Fruit fly (Drosophila melanogaster) whole organism, prepupa: Measurements from ENCODE around the gene Ama.

Experiments used
- CG10631 ChIP-seq: fragments of 200-800 bp; sonication (Bioruptor generic); optimal IDR thresholded peaks from 2 replicates; lab custom pipeline; 2016; ENCODE audit warnings: missing biosample characterization, missing genetic modification characterization
- CG10669 ChIP-seq: fragments of 200-800 bp; sonication (Bioruptor generic); optimal IDR thresholded peaks from 3 replicates; lab custom pipeline; 2018; ENCODE audit warnings: missing biosample characterization, mild to moderate bottlenecking, missing genetic modification characterization, moderate library complexity
- CG11762 ChIP-seq: fragments of 200-800 bp; sonication (Bioruptor generic); optimal IDR thresholded peaks from 3 replicates; lab custom pipeline; 2016; ENCODE audit warnings: missing biosample characterization, missing genetic modification characterization; ENCODE audit not compliant: insufficient read depth
- CG11902 ChIP-seq: fragments of 200-800 bp; sonication (Bioruptor generic); optimal IDR thresholded peaks from 3 replicates; lab custom pipeline; 2016; ENCODE audit warnings: missing biosample characterization, missing genetic modification characterization
- CG1621 ChIP-seq: fragments of 200-800 bp; sonication (Bioruptor generic); optimal IDR thresholded peaks from 3 replicates; lab custom pipeline; 2018; ENCODE audit warnings: missing biosample characterization, mild to moderate bottlenecking, missing genetic modification characterization
- CG16779 ChIP-seq: fragments of 200-800 bp; sonication (Bioruptor generic); optimal IDR thresholded peaks from 3 replicates; lab custom pipeline; 2017; ENCODE audit warnings: missing biosample characterization, mild to moderate bottlenecking, missing genetic modification characterization
- CG31627 ChIP-seq: fragments of 200-800 bp; sonication (Bioruptor generic); optimal IDR thresholded peaks from 3 replicates; lab custom pipeline; 2016; ENCODE audit warnings: missing biosample characterization, missing genetic modification characterization
- CG3919 ChIP-seq: fragments of 200-800 bp; sonication (Bioruptor generic); optimal IDR thresholded peaks from 3 replicates; lab custom pipeline; 2016; ENCODE audit warnings: missing biosample characterization, missing genetic modification characterization
- CG4318 ChIP-seq: fragments of 200-800 bp; sonication (Bioruptor generic); optimal IDR thresholded peaks from 3 replicates; lab custom pipeline; 2017; ENCODE audit warnings: missing biosample characterization, mild to moderate bottlenecking, missing genetic modification characterization
- CG6163 ChIP-seq: fragments of 200-800 bp; sonication (Bioruptor generic); IDR thresholded peaks from 3 replicates; pipeline ENCODE4 v1.3.6; 2022; ENCODE audit warnings: missing biosample characterization, missing genetic modification characterization
- CG6808 ChIP-seq: fragments of 200-800 bp; sonication (Bioruptor generic); optimal IDR thresholded peaks from 3 replicates; lab custom pipeline; 2017; ENCODE audit warnings: missing biosample characterization, missing genetic modification characterization, mild to moderate bottlenecking, moderate library complexity, missing genetic modification reagents
- CG6854 ChIP-seq: fragments of 200-800 bp; sonication (Bioruptor generic); optimal IDR thresholded peaks from 2 replicates; lab custom pipeline; 2017; ENCODE audit warnings: missing biosample characterization, mild to moderate bottlenecking, missing genetic modification characterization
- CG7368 ChIP-seq: fragments of 200-800 bp; sonication (Bioruptor generic); optimal IDR thresholded peaks from 3 replicates; lab custom pipeline; 2016; ENCODE audit warnings: missing biosample characterization, missing genetic modification characterization
- CG8119 ChIP-seq: fragments of 200-800 bp; sonication (Bioruptor generic); IDR thresholded peaks from 3 replicates; pipeline ENCODE4 v1.3.6; 2022; ENCODE audit warnings: missing biosample characterization, missing genetic modification characterization
- CG8319 ChIP-seq: fragments of 200-800 bp; sonication (Bioruptor generic); optimal IDR thresholded peaks from 3 replicates; lab custom pipeline; 2016; ENCODE audit warnings: missing biosample characterization, missing genetic modification characterization
- CG8632 ChIP-seq: fragments of 200-800 bp; sonication (Bioruptor generic); optimal IDR thresholded peaks from 3 replicates; lab custom pipeline; 2016; ENCODE audit warnings: missing biosample characterization, missing genetic modification characterization
- CG9139 ChIP-seq: fragments of 200-800 bp; sonication (Bioruptor generic); optimal IDR thresholded peaks from 3 replicates; lab custom pipeline; 2017; ENCODE audit warnings: missing biosample characterization, mild to moderate bottlenecking, missing genetic modification characterization
- Eip93F ChIP-seq: fragments of 200-800 bp; sonication (Bioruptor generic); optimal IDR thresholded peaks from 2 replicates; lab custom pipeline; 2016; ENCODE audit warnings: missing biosample characterization, mild to moderate bottlenecking, missing genetic modification characterization
- Ets21C ChIP-seq: fragments of 200-800 bp; sonication (Bioruptor generic); optimal IDR thresholded peaks from 3 replicates; lab custom pipeline; 2016; ENCODE audit warnings: missing biosample characterization, missing genetic modification characterization
- Ets96B ChIP-seq: fragments of 200-800 bp; optimal IDR thresholded peaks from 2 replicates; lab custom pipeline; 2019; ENCODE audit warnings: missing biosample characterization, mild to moderate bottlenecking, missing genetic modification characterization, moderate library complexity
- Gug ChIP-seq: fragments of 200-800 bp; sonication (Bioruptor generic); IDR thresholded peaks from 2 replicates; pipeline ENCODE4 v1.3.6; 2022; ENCODE audit warnings: missing biosample characterization, missing genetic modification characterization
- Hr38 ChIP-seq: sonication (Bioruptor generic); optimal IDR thresholded peaks from 2 replicates; lab custom pipeline; 2016; ENCODE audit warnings: missing biosample characterization, missing genetic modification characterization
- Hr4 ChIP-seq: fragments of 200-800 bp; sonication (Bioruptor generic); optimal IDR thresholded peaks from 3 replicates; lab custom pipeline; 2016; ENCODE audit warnings: missing biosample characterization, missing genetic modification characterization
- OdsH ChIP-seq: fragments of 200-800 bp; sonication (Bioruptor generic); optimal IDR thresholded peaks from 3 replicates; lab custom pipeline; 2016; ENCODE audit warnings: missing biosample characterization, missing genetic modification characterization
- Sox102F ChIP-seq: fragments of 200-800 bp; sonication (Bioruptor generic); optimal IDR thresholded peaks from 2 replicates; lab custom pipeline; 2016; ENCODE audit warnings: missing biosample characterization, mild to moderate bottlenecking, missing genetic modification characterization
- Sox15 ChIP-seq: fragments of 200-800 bp; sonication (Bioruptor generic); optimal IDR thresholded peaks from 3 replicates; lab custom pipeline; 2016; ENCODE audit warnings: missing biosample characterization, missing genetic modification characterization
- cyc ChIP-seq: fragments of 200-800 bp; sonication (Bioruptor generic); optimal IDR thresholded peaks from 3 replicates; lab custom pipeline; 2016; ENCODE audit warnings: missing biosample characterization, missing genetic modification characterization
- dsx ChIP-seq: fragments of 200-800 bp; optimal IDR thresholded peaks from 3 replicates; lab custom pipeline; 2019; ENCODE audit warnings: missing biosample characterization, mild to moderate bottlenecking, missing genetic modification characterization, moderate library complexity; ENCODE audit not compliant: poor library complexity, severe bottlenecking
- esn ChIP-seq: fragments of 200-800 bp; sonication (Bioruptor generic); optimal IDR thresholded peaks from 2 replicates; lab custom pipeline; 2016; ENCODE audit warnings: missing biosample characterization, mild to moderate bottlenecking, missing genetic modification characterization, moderate library complexity
- fkh ChIP-seq: fragments of 200-800 bp; sonication (Bioruptor generic); optimal IDR thresholded peaks from 3 replicates; lab custom pipeline; 2017; ENCODE audit warnings: missing biosample characterization, mild to moderate bottlenecking, missing genetic modification characterization, moderate library complexity
- svp ChIP-seq: fragments of 200-800 bp; sonication (Bioruptor generic); peaks from one replicate; lab custom pipeline; 2016; ENCODE audit warnings: missing biosample characterization, missing genetic modification characterization
- topi ChIP-seq: fragments of 200-800 bp; sonication (Bioruptor generic); optimal IDR thresholded peaks from 3 replicates; lab custom pipeline; 2016; ENCODE audit warnings: missing biosample characterization, missing genetic modification characterization

Ama gene

dm6 chr3R:6812107-6812875 is 49.9 kb downstream of the Ama start (continued):
- peak; percentile 31 for TF ChIP-seq CG11902 (GFP tag; lab: Kevin White, UChicago)
- peak; percentile 24 for TF ChIP-seq CG6808 (GFP tag; lab: Kevin White, UChicago)
- peak; percentile 91 for TF ChIP-seq dsx (GFP tag; lab: Kevin White, UChicago)
- peak; percentile 53 for TF ChIP-seq topi (GFP tag; lab: Kevin White, UChicago)
- TF ChIP-seq CG1621 (tag; lab: Kevin White, UChicago): peak; percentile 36
- peak; percentile 8 for TF ChIP-seq Ets21C (GFP tag; lab: Kevin White, UChicago)
- TF ChIP-seq CG7368 (GFP tag; lab: Kevin White, UChicago): peak; percentile 10
- TF ChIP-seq svp (GFP tag; lab: Kevin White, UChicago): peak; percentile 86
- TF ChIP-seq esn (GFP tag; lab: Kevin White, UChicago): peak; percentile 69

- TF ChIP-seq fkh (GFP tag; lab: Kevin White, UChicago) (peak; percentile 7), OdsH (no peak), CG6163 (0 out of 3 replicates have a peak, but pooled peaks have one; percentile 42)
These were observed 50.4 kb downstream of the Ama start for dm6 chr3R:6812876-6813199.

dm6 chr3R:6813259-6813658 is 50.9 kb downstream of the Ama start:
- TF ChIP-seq CG10669 (GFP tag; lab: Kevin White, UChicago): no peak
- TF ChIP-seq Hr38 (GFP tag; lab: Kevin White, UChicago): no peak
- TF ChIP-seq Hr4 (GFP tag; lab: Kevin White, UChicago): no peak
- no peak for TF ChIP-seq fkh (GFP tag; lab: Kevin White, UChicago)
- no peak for TF ChIP-seq Gug (GFP tag; lab: Robert Waterston, UW)
- no peak for TF ChIP-seq cyc (GFP tag; lab: Kevin White, UChicago)
- no peak for TF ChIP-seq CG4318 (GFP tag; lab: Kevin White, UChicago)
- TF ChIP-seq svp (GFP tag; lab: Kevin White, UChicago): no peak

- TF ChIP-seq Sox102F (no peak), CG10631 (GFP tag; lab: Kevin White, UChicago) (no peak), CG4318 (GFP tag; lab: Kevin White, UChicago) (no peak), OdsH (no peak), Gug (GFP tag; lab: Robert Waterston, UW) (no peak), CG8319 (GFP tag; lab: Kevin White, UChicago) (no peak), CG31627 (GFP tag; lab: Kevin White, UChicago) (no peak), CG3919 (GFP tag; lab: Kevin White, UChicago) (no peak), CG1621 (tag; lab: Kevin White, UChicago) (no peak), CG9139 (GFP tag; lab: Kevin White, UChicago) (no peak), Eip93F (no peak), CG6854 (GFP tag; lab: Kevin White, UChicago) (no peak), CG16779 (tag; lab: Kevin White, UChicago) (no peak), Sox15 (no peak), Ets96B (no peak), CG11762 (GFP tag; lab: Kevin White, UChicago) (no peak), CG8119 (no peak), CG8632 (GFP tag; lab: Kevin White, UChicago) (no peak)
- TF ChIP-seq, all 60 proteins: peak for 0
These were observed 51.7 kb downstream of the Ama start for dm6 chr3R:6813941-6814556.
